Fruit fly (Drosophila melanogaster) whole organism, embryonic: ENCODE measurements around the gene PGRP-SD.

Source experiments
- Adf1 ChIP-seq: fragments of 200-800 bp; sonication (Bioruptor generic); IDR thresholded peaks from 2 replicates; pipeline ENCODE4 v1.3.6; 2022; ENCODE audit warnings: missing biosample characterization, missing genetic modification characterization
- Antp ChIP-seq: fragments of 200-800 bp; sonication (Bioruptor generic); optimal IDR thresholded peaks from 3 replicates; lab custom pipeline; 2016; ENCODE audit warnings: missing biosample characterization, missing genetic modification characterization
- Atf6 ChIP-seq: fragments of 200-800 bp; sonication (Bioruptor generic); IDR thresholded peaks from 2 replicates; pipeline ENCODE4 v1.3.6; 2022; ENCODE audit warnings: missing biosample characterization, missing genetic modification characterization
- B-H2 ChIP-seq: fragments of 200-800 bp; sonication (Bioruptor generic); optimal IDR thresholded peaks from 2 replicates; lab custom pipeline; 2018; ENCODE audit warnings: missing biosample characterization, mild to moderate bottlenecking, missing genetic modification characterization
- Bdp1 ChIP-seq: fragments of 200-800 bp; sonication (Bioruptor generic); optimal IDR thresholded peaks from 3 replicates; lab custom pipeline; 2016; ENCODE audit warnings: missing biosample characterization, missing genetic modification characterization
- CG10147 ChIP-seq: fragments of 200-800 bp; sonication (Bioruptor generic); optimal IDR thresholded peaks from 2 replicates; lab custom pipeline; 2019; ENCODE audit warnings: missing biosample characterization, mild to moderate bottlenecking, missing genetic modification characterization, moderate library complexity
- CG10543 ChIP-seq: fragments of 200-800 bp; sonication (Bioruptor generic); optimal IDR thresholded peaks from 3 replicates; lab custom pipeline; 2017; ENCODE audit warnings: missing biosample characterization, mild to moderate bottlenecking, missing genetic modification characterization, moderate library complexity
- CG11504 ChIP-seq: fragments of 200-800 bp; sonication (Bioruptor generic); optimal IDR thresholded peaks from 3 replicates; lab custom pipeline; 2019; ENCODE audit warnings: missing biosample characterization, mild to moderate bottlenecking, missing genetic modification characterization, moderate library complexity
- CG11723 ChIP-seq: fragments of 200-800 bp; sonication (Bioruptor generic); optimal IDR thresholded peaks from 2 replicates; lab custom pipeline; 2017; ENCODE audit warnings: missing biosample characterization, mild to moderate bottlenecking, missing genetic modification characterization
- CG12299 ChIP-seq: fragments of 200-800 bp; sonication (Bioruptor generic); optimal IDR thresholded peaks from 2 replicates; lab custom pipeline; 2018; ENCODE audit warnings: missing biosample characterization, mild to moderate bottlenecking, missing genetic modification characterization
- CG17186 ChIP-seq: fragments of 200-800 bp; sonication (Bioruptor generic); optimal IDR thresholded peaks from 3 replicates; lab custom pipeline; 2017; ENCODE audit warnings: missing biosample characterization, missing genetic modification reagents, missing genetic modification characterization
- CG17385 ChIP-seq: fragments of 200-800 bp; sonication (Bioruptor generic); optimal IDR thresholded peaks from 3 replicates; lab custom pipeline; 2018; ENCODE audit warnings: missing biosample characterization, mild to moderate bottlenecking, missing genetic modification characterization
- CG18011 ChIP-seq: fragments of 200-800 bp; sonication (Bioruptor generic); optimal IDR thresholded peaks from 2 replicates; lab custom pipeline; 2017; ENCODE audit warnings: missing biosample characterization, missing genetic modification characterization, mild to moderate bottlenecking, moderate library complexity, missing genotype
- CG2199 ChIP-seq: fragments of 200-800 bp; sonication (Bioruptor generic); IDR thresholded peaks from 3 replicates; pipeline ENCODE4 v1.3.6; 2022; ENCODE audit warnings: missing biosample characterization, missing genetic modification characterization
- CG2202 ChIP-seq: fragments of 200-800 bp; sonication (Bioruptor generic); optimal IDR thresholded peaks from 2 replicates; lab custom pipeline; 2018; ENCODE audit warnings: missing biosample characterization, mild to moderate bottlenecking, missing genetic modification characterization
- CG2875 ChIP-seq: fragments of 200-800 bp; sonication (Bioruptor generic); optimal IDR thresholded peaks from 2 replicates; lab custom pipeline; 2017; ENCODE audit warnings: missing biosample characterization, mild to moderate bottlenecking, missing genetic modification characterization, missing genetic modification reagents
- CG30403 ChIP-seq: fragments of 200-800 bp; sonication (Bioruptor generic); optimal IDR thresholded peaks from 3 replicates; lab custom pipeline; 2016; ENCODE audit warnings: missing biosample characterization, missing genetic modification characterization
- CG34224 ChIP-seq: fragments of 200-800 bp; sonication (Bioruptor generic); IDR thresholded peaks from 3 replicates; pipeline ENCODE4 v1.3.6; 2022; ENCODE audit warnings: missing biosample characterization, missing genetic modification characterization; ENCODE audit not compliant: partially characterized antibody
- CG7372 ChIP-seq: fragments of 200-800 bp; sonication (Bioruptor generic); IDR thresholded peaks from 2 replicates; pipeline ENCODE4 v1.3.6; 2022; ENCODE audit warnings: missing biosample characterization, missing genetic modification characterization
- CkIIα-i1 ChIP-seq: fragments of 200-800 bp; sonication (Bioruptor generic); IDR thresholded peaks from 2 replicates; pipeline ENCODE4 v1.3.6; 2022; ENCODE audit warnings: missing biosample characterization, missing genetic modification characterization
- CoRest ChIP-seq: fragments of 200-800 bp; sonication (Bioruptor generic); optimal IDR thresholded peaks from 3 replicates; lab custom pipeline; 2018; ENCODE audit warnings: missing biosample characterization, mild to moderate bottlenecking, missing genetic modification characterization, moderate library complexity
- D ChIP-seq, 2 experiments: fragments of 200-800 bp in 1 of 2; fragments of >200 bp in 1 of 2; sonication (Bioruptor generic) in 1 of 2; optimal IDR thresholded peaks; 2 replicates in 1 of 2; 3 replicates in 1 of 2; lab custom pipeline; 2017; ENCODE audit warnings: mild to moderate bottlenecking in 1 of 2, missing biosample characterization in 1 of 2, missing genetic modification characterization in 1 of 2, missing genetic modification reagents in 1 of 2
- D19B ChIP-seq: fragments of 200-800 bp; sonication (Bioruptor generic); optimal IDR thresholded peaks from 2 replicates; lab custom pipeline; 2017; ENCODE audit warnings: missing biosample characterization, mild to moderate bottlenecking, missing genetic modification characterization
- Doc2 ChIP-seq: fragments of 200-800 bp; sonication (Bioruptor generic); IDR thresholded peaks from 2 replicates; pipeline ENCODE4 v1.3.6; 2022; ENCODE audit warnings: missing biosample characterization, missing genetic modification characterization
- Drgx ChIP-seq: fragments of 200-800 bp; sonication (Bioruptor generic); IDR thresholded peaks from 2 replicates; pipeline ENCODE4 v1.3.6; 2022; ENCODE audit warnings: missing biosample characterization, missing genetic modification characterization
- E2f2 ChIP-seq: fragments of 200-800 bp; sonication (Bioruptor generic); IDR thresholded peaks from 2 replicates; pipeline ENCODE4 v1.3.6; 2022; ENCODE audit warnings: missing biosample characterization, missing genetic modification characterization
- Ets97D ChIP-seq: fragments of 200-800 bp; sonication (Bioruptor generic); optimal IDR thresholded peaks from 3 replicates; lab custom pipeline; 2016; ENCODE audit warnings: missing biosample characterization, missing genetic modification characterization
- HLH3B ChIP-seq: fragments of 200-800 bp; sonication (Bioruptor generic); IDR thresholded peaks from 2 replicates; pipeline ENCODE4 v1.3.6; 2022; ENCODE audit warnings: missing biosample characterization, missing genetic modification characterization
- Hand ChIP-seq: fragments of 200-800 bp; sonication (Bioruptor generic); optimal IDR thresholded peaks from 2 replicates; lab custom pipeline; 2017; ENCODE audit warnings: mild to moderate bottlenecking, missing biosample characterization, missing genetic modification reagents, missing genetic modification characterization
- Hr51 ChIP-seq, 2 experiments: fragments of 200-800 bp; sonication (Bioruptor generic); optimal IDR thresholded peaks; 2 replicates in 1 of 2; 3 replicates in 1 of 2; lab custom pipeline; 2016 to 2018; ENCODE audit warnings: missing biosample characterization in 2 of 2, missing genetic modification characterization in 2 of 2, mild to moderate bottlenecking in 1 of 2, moderate library complexity in 1 of 2
- Hr78 ChIP-seq, 2 experiments: fragments of 200-800 bp in 1 of 2; fragments of >200 bp in 1 of 2; sonication (Bioruptor generic) in 1 of 2; optimal IDR thresholded peaks; 2 replicates each; lab custom pipeline; 2017 to 2019; ENCODE audit warnings: missing biosample characterization in 2 of 2, missing genetic modification characterization in 2 of 2, mild to moderate bottlenecking in 1 of 2, moderate library complexity in 1 of 2
- Max ChIP-seq: fragments of 200-800 bp; sonication (Bioruptor generic); optimal IDR thresholded peaks from 2 replicates; lab custom pipeline; 2016; ENCODE audit warnings: missing biosample characterization, mild to moderate bottlenecking, missing genetic modification characterization
- Pdp1 ChIP-seq, 2 experiments: fragments of 200-800 bp; sonication (Bioruptor generic); optimal IDR thresholded peaks; 3 replicates each; lab custom pipeline; 2016; ENCODE audit warnings: missing biosample characterization in 2 of 2, missing genetic modification characterization in 2 of 2, mild to moderate bottlenecking in 1 of 2, moderate library complexity in 1 of 2
- Ptx1 ChIP-seq: fragments of 200-800 bp; sonication (Bioruptor generic); IDR thresholded peaks from 2 replicates; pipeline ENCODE4 v1.3.6; 2022; ENCODE audit warnings: missing biosample characterization, missing genetic modification characterization
- ase ChIP-seq: fragments of 200-800 bp; sonication (Bioruptor generic); IDR thresholded peaks from 3 replicates; pipeline ENCODE4 v1.3.6; 2022; ENCODE audit warnings: missing biosample characterization, missing genetic modification characterization
- cg ChIP-seq: fragments of 200-800 bp; sonication (Bioruptor generic); optimal IDR thresholded peaks from 3 replicates; lab custom pipeline; 2019; ENCODE audit warnings: missing biosample characterization, mild to moderate bottlenecking, missing genetic modification characterization, moderate library complexity
- croc ChIP-seq: fragments of 200-800 bp; sonication (Bioruptor generic); conservative IDR thresholded peaks from 3 replicates; pipeline ENCODE4 v1.3.6; 2022; ENCODE audit warnings: missing biosample characterization, missing genetic modification characterization
- fu2 ChIP-seq: fragments of 200-800 bp; sonication (Bioruptor generic); optimal IDR thresholded peaks from 2 replicates; lab custom pipeline; 2016; ENCODE audit warnings: missing biosample characterization, missing genetic modification characterization
- ham ChIP-seq: fragments of 200-800 bp; sonication (Bioruptor generic); IDR thresholded peaks from 2 replicates; pipeline ENCODE4 v1.3.6; 2022; ENCODE audit warnings: missing biosample characterization, missing genetic modification characterization
- nau ChIP-seq: fragments of 200-800 bp; sonication (Bioruptor generic); optimal IDR thresholded peaks from 3 replicates; lab custom pipeline; 2017; ENCODE audit warnings: missing biosample characterization, mild to moderate bottlenecking, missing genetic modification characterization, missing genetic modification reagents
- nerfin-2 ChIP-seq: fragments of 200-800 bp; sonication (Bioruptor generic); IDR thresholded peaks from 2 replicates; pipeline ENCODE4 v1.3.6; 2022; ENCODE audit warnings: missing biosample characterization, missing genetic modification characterization; ENCODE audit not compliant: partially characterized antibody
- otp ChIP-seq: fragments of 200-800 bp; sonication (Bioruptor generic); IDR thresholded peaks from 3 replicates; pipeline ENCODE4, ENCODE4 v1.3.6; 2022; ENCODE audit warnings: missing biosample characterization, missing genetic modification characterization
- pho ChIP-seq: fragments of 200-800 bp; sonication (Bioruptor generic); optimal IDR thresholded peaks from 2 replicates; lab custom pipeline; 2016; ENCODE audit warnings: missing biosample characterization, missing genetic modification characterization
- pnt ChIP-seq: fragments of 200-800 bp; sonication (Bioruptor generic); optimal IDR thresholded peaks from 3 replicates; lab custom pipeline; 2016; ENCODE audit warnings: missing biosample characterization, missing genetic modification characterization
- sens ChIP-seq: fragments of 200-800 bp; sonication (Bioruptor generic); peaks from one replicate; lab custom pipeline; 2016; ENCODE audit warnings: missing biosample characterization, missing genetic modification characterization
- tgo ChIP-seq: fragments of 200-800 bp; sonication (Bioruptor generic); IDR thresholded peaks from 3 replicates; pipeline ENCODE4 v1.3.6; 2022; ENCODE audit warnings: missing biosample characterization, missing genetic modification characterization
- yki ChIP-seq: fragments of >200 bp; optimal IDR thresholded peaks from 3 replicates; lab custom pipeline; 2018
- zen ChIP-seq: fragments of 200-800 bp; sonication (Bioruptor generic); optimal IDR thresholded peaks from 3 replicates; lab custom pipeline; 2018; ENCODE audit warnings: missing biosample characterization, mild to moderate bottlenecking, missing genetic modification characterization, moderate library complexity

Gene PGRP-SD

dm6 chr3L:7634743-7635469, 16.1 kb upstream of the PGRP-SD start (continued):
- peak; percentile 29; the same call in 1 of the 3 replicates for TF ChIP-seq ase (GFP tag; lab: Robert Waterston, UW)
- peak; percentile 12; the same call in 1 of the 2 replicates for TF ChIP-seq Atf6 (GFP tag; lab: Robert Waterston, UW)
- TF ChIP-seq nau (GFP tag; lab: Kevin White, UChicago): peak; percentile 21
- no peak for TF ChIP-seq Ets97D (GFP tag; lab: Kevin White, UChicago)
- TF ChIP-seq D (optimal IDR thresholded peaks at IDR 0.05; lab: Kevin White, UChicago): no peak
- peak; percentile 44 for TF ChIP-seq D (GFP tag; optimal IDR thresholded peaks at IDR 0.05; lab: Kevin White, UChicago)
- TF ChIP-seq croc (GFP tag; lab: Robert Waterston, UW): peak; percentile 30; the same call in 2 of the 3 replicates
- TF ChIP-seq CG34224 (GFP tag; lab: Robert Waterston, UW): no peak
- no peak for TF ChIP-seq yki
- TF ChIP-seq pho (GFP tag; lab: Kevin White, UChicago): no peak
- peak; percentile 72 for TF ChIP-seq CG11504 (tag; lab: Kevin White, UChicago)
- TF ChIP-seq Hr51 (GFP tag; optimal IDR thresholded peaks at IDR 0.05; lab: Kevin White, UChicago): peak in 1 of 2 experiments; percentile 24
- no peak for TF ChIP-seq Doc2 (GFP tag; lab: Robert Waterston, UW)
- TF ChIP-seq Ptx1 (GFP tag; lab: Robert Waterston, UW): peak; percentile 61
- TF ChIP-seq Hr78 (GFP tag; optimal IDR thresholded peaks at IDR 0.05; lab: Kevin White, UChicago): peak in 1 of 2 experiments; percentile 3
- TF ChIP-seq CoRest (tag; lab: Kevin White, UChicago): peak; percentile 38
- peak; percentile 33 for TF ChIP-seq Antp (GFP tag; lab: Kevin White, UChicago)
- no peak for TF ChIP-seq cg (GFP tag; lab: Kevin White, UChicago)
- TF ChIP-seq Hand: no peak

dm6 chr3L:7639533-7639932, 11.4 kb upstream of the PGRP-SD start:
- TF ChIP-seq fu2 (GFP tag; lab: Kevin White, UChicago): no peak
- no peak for TF ChIP-seq CkIIα-i1 (GFP tag; lab: Robert Waterston, UW)
- peak; percentile 97 for TF ChIP-seq Bdp1 (GFP tag; lab: Kevin White, UChicago)
- TF ChIP-seq pnt (GFP tag; lab: Kevin White, UChicago): no peak
- no peak for TF ChIP-seq Hand
- TF ChIP-seq Adf1 (GFP tag; lab: Robert Waterston, UW): no peak
- no peak for TF ChIP-seq HLH3B (GFP tag; lab: Robert Waterston, UW)
- TF ChIP-seq B-H2 (GFP tag; lab: Kevin White, UChicago): no peak
- TF ChIP-seq CG2199 (GFP tag; lab: Robert Waterston, UW): no peak
- TF ChIP-seq Max: no peak
- no peak for TF ChIP-seq D19B (GFP tag; lab: Kevin White, UChicago)
- TF ChIP-seq CG7372 (GFP tag; lab: Robert Waterston, UW): no peak
- TF ChIP-seq CG2202 (tag; lab: Kevin White, UChicago): no peak
- TF ChIP-seq CG12299: no peak
- peak; percentile 62 for TF ChIP-seq sens (GFP tag; lab: Kevin White, UChicago)
- TF ChIP-seq CG17385: no peak
- TF ChIP-seq Drgx (GFP tag; lab: Robert Waterston, UW): no peak
- no peak for TF ChIP-seq CG30403 (GFP tag; lab: Kevin White, UChicago)
- no peak for TF ChIP-seq tgo
- no peak for TF ChIP-seq CG11723 (GFP tag; lab: Kevin White, UChicago)
- TF ChIP-seq Pdp1 (GFP tag; optimal IDR thresholded peaks at IDR 0.05; lab: Kevin White, UChicago): no peak
- no peak for TF ChIP-seq CG2875 (GFP tag; lab: Kevin White, UChicago)
- no peak for TF ChIP-seq zen
- TF ChIP-seq ham: no peak
- peak; percentile 95 for TF ChIP-seq CG18011 (GFP tag; lab: Kevin White, UChicago)
- TF ChIP-seq CG10147 (GFP tag; lab: Kevin White, UChicago): no peak
- TF ChIP-seq nerfin-2 (GFP tag; lab: Robert Waterston, UW): 0 out of 2 replicates have a peak, but pooled peaks have one; percentile 36
- TF ChIP-seq CG10543 (GFP tag; lab: Kevin White, UChicago): no peak
- peak; percentile 59 for TF ChIP-seq E2f2 (GFP tag; lab: Robert Waterston, UW)
- TF ChIP-seq otp (GFP tag; lab: Robert Waterston, UW): no peak
- no peak for TF ChIP-seq CG17186 (GFP tag; lab: Kevin White, UChicago)
